Worm (Caenorhabditis elegans): ENCODE data around the gene Y73B6BL.37.

DNA sequence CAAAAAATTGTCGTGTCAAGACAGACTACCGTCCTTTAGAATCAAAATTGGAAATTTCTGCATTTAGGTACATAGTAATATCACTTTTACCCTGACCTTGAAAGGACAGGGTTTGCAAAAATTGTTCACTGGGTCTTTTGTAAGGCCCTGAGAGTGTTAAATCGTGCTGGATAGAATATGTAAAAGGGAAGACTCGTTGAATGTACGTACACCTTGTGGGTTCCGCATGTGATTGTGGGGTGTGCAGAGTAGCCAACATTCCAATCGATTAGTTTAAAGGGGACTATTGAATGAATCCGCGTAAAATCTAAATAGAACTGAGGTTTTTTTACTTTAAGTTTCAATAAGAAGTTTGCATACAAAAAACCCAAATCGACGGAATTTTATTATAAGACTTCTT lies 26.6 kb upstream of the Y73B6BL.37 start:
- TF ChIP-seq unc-39 (tag; optimal IDR thresholded peaks at IDR 0.05) (no peak), nhr-237 (tag; optimal IDR thresholded peaks at IDR 0.05) (no peak), nhr-11 (tag; optimal IDR thresholded peaks at IDR 0.05) (no peak), elt-3 (tag; optimal IDR thresholded peaks at IDR 0.05) (no peak), nhr-23 (tag; optimal IDR thresholded peaks at IDR 0.05) (no peak), snpc-4 (tag; optimal IDR thresholded peaks at IDR 0.05) (no peak), alr-1 (tag; optimal IDR thresholded peaks at IDR 0.05) (no peak), nhr-25 (tag; optimal IDR thresholded peaks at IDR 0.05) (no peak), blmp-1 (tag; optimal IDR thresholded peaks at IDR 0.05; ENCODE audit: insufficient read depth) (no peak), ceh-82 (tag; optimal IDR thresholded peaks at IDR 0.05) (no peak), fos-1 (tag; optimal IDR thresholded peaks at IDR 0.05) (no peak), lin-39 (tag; optimal IDR thresholded peaks at IDR 0.05) (no peak), ztf-4 (tag; optimal IDR thresholded peaks at IDR 0.05) (no peak)

Measured in whole organism, L2 larva.